Worm (Caenorhabditis elegans) whole organism, L1 larva: ENCODE measurements around the gene nhr-118.
A peak's percentile ranks its signal among the peaks of the same experiment; 100 is the strongest.

Source experiments
- F16B12.6 ChIP-seq: fragments of 150-350 bp; optimal IDR thresholded peaks from 2 replicates; lab custom pipeline; 2014; ENCODE audit warnings: missing biosample characterization, missing genetic modification characterization
- Y116A8C.19 ChIP-seq: sonication (generic microtip); optimal IDR thresholded peaks from 2 replicates; lab custom pipeline; 2016; ENCODE audit warnings: missing compliant biosample characterization, missing genetic modification characterization, borderline replicate concordance
- ama-1 ChIP-seq: fragments of 150-350 bp; optimal IDR thresholded peaks from 2 replicates; lab custom pipeline; 2014
- blmp-1 ChIP-seq: fragments of 150-350 bp; optimal IDR thresholded peaks from 2 replicates; lab custom pipeline; 2014; ENCODE audit warnings: missing biosample characterization, missing genetic modification characterization
- ceh-8 ChIP-seq: fragments of 200-800 bp; sonication (Bioruptor generic); optimal IDR thresholded peaks from 2 replicates; lab custom pipeline; 2018; ENCODE audit warnings: mild to moderate bottlenecking, missing genetic modification characterization, moderate library complexity, missing compliant biosample characterization
- ceh-90 ChIP-seq: sonication (generic microtip); optimal IDR thresholded peaks from 2 replicates; lab custom pipeline; 2016; ENCODE audit warnings: missing genetic modification characterization, missing compliant biosample characterization
- dpl-1 ChIP-seq, 3 experiments: fragments of 150-350 bp in 2 of 3; sonication (generic microtip) in 1 of 3; optimal IDR thresholded peaks; 2 replicates each; lab custom pipeline; 2014 to 2017; ENCODE audit warnings: missing biosample characterization in 3 of 3, missing genetic modification characterization in 3 of 3, missing genetic modification reagents in 3 of 3
- efl-3 ChIP-seq: fragments of 200-800 bp; sonication (Bioruptor generic); optimal IDR thresholded peaks from 2 replicates; lab custom pipeline; 2018; ENCODE audit warnings: mild to moderate bottlenecking, missing genetic modification characterization, missing compliant biosample characterization
- egl-13 ChIP-seq: sonication (generic microtip); optimal IDR thresholded peaks from 2 replicates; lab custom pipeline; 2016; ENCODE audit warnings: missing genotype, missing genetic modification reagents, missing genetic modification characterization, missing compliant biosample characterization
- elt-3 ChIP-seq, 6 experiments: fragments of 150-350 bp in 1 of 6; sonication (generic microtip); optimal IDR thresholded peaks; 2 replicates each; lab custom pipeline; 2017 to 2018; ENCODE audit warnings: missing biosample characterization in 6 of 6, missing genetic modification characterization in 6 of 6, inconsistent platforms in 1 of 6
- ets-5 ChIP-seq: fragments of 200-800 bp; sonication (Bioruptor generic); IDR thresholded peaks from 2 replicates; pipeline ENCODE4 v1.3.6; 2022; ENCODE audit warnings: missing genetic modification characterization, missing compliant biosample characterization
- fkh-10 ChIP-seq: sonication (generic microtip); optimal IDR thresholded peaks from 2 replicates; lab custom pipeline; 2017; ENCODE audit warnings: missing biosample characterization, missing genetic modification reagents, missing genetic modification characterization
- fkh-4 ChIP-seq: sonication (generic microtip); optimal IDR thresholded peaks from 2 replicates; lab custom pipeline; 2016; ENCODE audit warnings: missing compliant biosample characterization, missing genetic modification characterization, borderline replicate concordance
- fkh-8 ChIP-seq: sonication (generic microtip); optimal IDR thresholded peaks from 2 replicates; lab custom pipeline; 2016; ENCODE audit warnings: mild to moderate bottlenecking, missing genetic modification characterization, missing compliant biosample characterization
- fos-1 ChIP-seq: fragments of 150-350 bp; optimal IDR thresholded peaks from 2 replicates; lab custom pipeline; 2014; ENCODE audit warnings: missing biosample characterization, missing genetic modification characterization
- hlh-17 ChIP-seq: fragments of 200-800 bp; sonication (Bioruptor generic); optimal IDR thresholded peaks from 2 replicates; lab custom pipeline; 2018; ENCODE audit warnings: missing genetic modification characterization, mild to moderate bottlenecking, missing compliant biosample characterization, moderate library complexity, borderline replicate concordance
- jun-1 ChIP-seq: fragments of 150-350 bp; optimal IDR thresholded peaks from 2 replicates; lab custom pipeline; 2014; ENCODE audit warnings: missing biosample characterization, missing genetic modification reagents, missing genetic modification characterization
- lin-14 ChIP-seq: fragments of 200-800 bp; sonication (Bioruptor generic); optimal IDR thresholded peaks from 2 replicates; lab custom pipeline; 2018; ENCODE audit warnings: mild to moderate bottlenecking, missing genetic modification characterization, moderate library complexity, missing compliant biosample characterization
- lin-15B ChIP-seq: fragments of 150-350 bp; sonication (generic microtip); optimal IDR thresholded peaks from 3 replicates; lab custom pipeline; 2014; ENCODE audit warnings: missing biosample characterization, missing genetic modification characterization
- lin-39 ChIP-seq: fragments of 150-350 bp; optimal IDR thresholded peaks from 2 replicates; lab custom pipeline; 2014; ENCODE audit warnings: missing biosample characterization, missing genetic modification reagents, missing genetic modification characterization
- lsy-2 ChIP-seq, 2 experiments: fragments of 150-350 bp; optimal IDR thresholded peaks; 2 replicates each; lab custom pipeline; 2014; ENCODE audit warnings: missing biosample characterization in 2 of 2, missing genetic modification characterization in 2 of 2
- mab-9 ChIP-seq: fragments of 200-800 bp; sonication (Bioruptor generic); IDR thresholded peaks from 2 replicates; pipeline ENCODE4 v1.3.6; 2022; ENCODE audit warnings: missing genetic modification reagents, missing genetic modification characterization, missing compliant biosample characterization
- mdl-1 ChIP-seq, 2 experiments: fragments of 150-350 bp; optimal IDR thresholded peaks; 2 replicates each; lab custom pipeline; 2014 to 2017; ENCODE audit warnings: missing biosample characterization in 2 of 2, missing genetic modification characterization in 2 of 2, inconsistent platforms in 1 of 2
- mef-2 ChIP-seq: fragments of 150-350 bp; optimal IDR thresholded peaks from 2 replicates; lab custom pipeline; 2014; ENCODE audit warnings: missing biosample characterization, missing genetic modification characterization
- nhr-11 ChIP-seq: fragments of 150-350 bp; optimal IDR thresholded peaks from 2 replicates; lab custom pipeline; 2014; ENCODE audit warnings: missing biosample characterization, missing genetic modification characterization
- nhr-20 ChIP-seq: sonication (generic microtip); optimal IDR thresholded peaks from 2 replicates; lab custom pipeline; 2016; ENCODE audit warnings: mild to moderate bottlenecking, missing genetic modification characterization, missing compliant biosample characterization
- nhr-237 ChIP-seq: fragments of 150-350 bp; optimal IDR thresholded peaks from 2 replicates; lab custom pipeline; 2014; ENCODE audit warnings: missing biosample characterization, missing genetic modification characterization
- nhr-28 ChIP-seq: fragments of 150-350 bp; optimal IDR thresholded peaks from 2 replicates; lab custom pipeline; 2014; ENCODE audit warnings: missing biosample characterization, missing genetic modification characterization
- nhr-47 ChIP-seq: sonication (generic microtip); optimal IDR thresholded peaks from 2 replicates; lab custom pipeline; 2016; ENCODE audit warnings: mild to moderate bottlenecking, missing genetic modification characterization, moderate library complexity, missing compliant biosample characterization
- nhr-71 ChIP-seq: sonication (generic microtip); optimal IDR thresholded peaks from 2 replicates; lab custom pipeline; 2016; ENCODE audit warnings: mild to moderate bottlenecking, missing genetic modification characterization, moderate library complexity, missing compliant biosample characterization
- nhr-85 ChIP-seq: sonication (generic microtip); peaks from one replicate; lab custom pipeline; 2016; ENCODE audit warnings: missing genetic modification characterization, inconsistent platforms, missing compliant biosample characterization
- nhr-90 ChIP-seq: sonication (generic microtip); optimal IDR thresholded peaks from 2 replicates; lab custom pipeline; 2016; ENCODE audit warnings: mild to moderate bottlenecking, missing genetic modification characterization, missing compliant biosample characterization; ENCODE audit not compliant: poor library complexity
- rnt-1 ChIP-seq: sonication (generic microtip); optimal IDR thresholded peaks from 2 replicates; lab custom pipeline; 2016; ENCODE audit warnings: mild to moderate bottlenecking, missing genetic modification characterization, moderate library complexity, missing compliant biosample characterization
- skn-1 ChIP-seq: fragments of 150-350 bp; optimal IDR thresholded peaks from 2 replicates; lab custom pipeline; 2014; ENCODE audit warnings: missing biosample characterization, missing genetic modification characterization
- snu-23 ChIP-seq: sonication (generic microtip); optimal IDR thresholded peaks from 2 replicates; lab custom pipeline; 2016; ENCODE audit warnings: missing genetic modification characterization, missing compliant biosample characterization
- sptf-1 ChIP-seq: fragments of 150-350 bp; optimal IDR thresholded peaks from 2 replicates; lab custom pipeline; 2014; ENCODE audit warnings: missing biosample characterization, missing genetic modification characterization
- tbx-2 ChIP-seq: sonication (generic microtip); optimal IDR thresholded peaks from 2 replicates; lab custom pipeline; 2016; ENCODE audit warnings: missing genetic modification characterization, missing compliant biosample characterization
- unc-130 ChIP-seq: fragments of 150-350 bp; optimal IDR thresholded peaks from 2 replicates; lab custom pipeline; 2017; ENCODE audit warnings: missing biosample characterization, missing genetic modification characterization, inconsistent platforms
- unc-62 ChIP-seq: fragments of 150-350 bp; optimal IDR thresholded peaks from 2 replicates; lab custom pipeline; 2014; ENCODE audit warnings: missing biosample characterization, missing genetic modification reagents, missing genetic modification characterization
- zag-1 ChIP-seq: fragments of 150-350 bp; optimal IDR thresholded peaks from 2 replicates; lab custom pipeline; 2014; ENCODE audit warnings: missing biosample characterization, missing genetic modification characterization
- zip-4 ChIP-seq: fragments of 200-800 bp; sonication (Bioruptor generic); optimal IDR thresholded peaks from 2 replicates; lab custom pipeline; 2018; ENCODE audit warnings: mild to moderate bottlenecking, missing genetic modification characterization, moderate library complexity, missing compliant biosample characterization
- ztf-4 ChIP-seq: fragments of 150-350 bp; optimal IDR thresholded peaks from 2 replicates; lab custom pipeline; 2014; ENCODE audit warnings: missing biosample characterization, missing genetic modification characterization

nhr-118 gene

DNA sequence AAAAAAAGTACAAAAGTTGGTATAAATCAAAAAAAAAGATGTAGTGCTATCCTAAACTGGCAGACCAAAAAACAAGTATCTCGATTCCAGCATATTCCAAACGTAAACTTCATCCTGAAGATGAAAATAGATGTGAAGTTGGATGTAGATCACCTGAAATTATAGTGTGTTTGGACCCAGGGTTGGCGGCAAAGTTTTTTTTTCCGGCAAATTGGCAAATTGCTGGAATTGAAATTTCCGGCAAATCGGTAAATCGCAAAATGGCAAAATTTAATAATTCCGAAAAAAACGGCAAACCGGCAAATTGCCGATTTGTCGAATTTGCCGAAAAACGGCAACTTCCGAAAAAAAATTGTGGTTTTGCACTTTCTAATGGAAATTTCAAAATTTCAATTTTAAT, 23.1 kb upstream of the nhr-118 start, which contains the start of gene F13A2.2:
Gene F13A2.2 (minus strand): TSS at position 101 of the 400 bp plus-strand sequence.
- TF ChIP-seq efl-3 (GFP tag; lab: Kevin White, UChicago) (no peak), hlh-17 (GFP tag; lab: Kevin White, UChicago) (no peak), ztf-4 (tag; lab: Kevin White, UChicago) (no peak)

- TF ChIP-seq blmp-1 (tag; lab: Kevin White, UChicago) (no peak), zag-1 (tag; lab: Kevin White, UChicago) (no peak), lin-39 (tag; lab: Kevin White, UChicago) (no peak), skn-1 (tag; lab: Kevin White, UChicago) (no peak), Y116A8C.19 (tag; lab: Kevin White, UChicago) (no peak), ama-1 (lab: Kevin White, UChicago) (no peak), tbx-2 (tag; lab: Kevin White, UChicago) (no peak), sptf-1 (tag; lab: Kevin White, UChicago) (no peak)
- TF ChIP-seq, all 84 proteins: peak for 0
Measured at ce11 chrV:4386173-4386572, 21.4 kb upstream of the nhr-118 start, which contains the start of gene F13A2.10. Gene F13A2.10 (minus strand): TSS chrV:4386273.

DNA sequence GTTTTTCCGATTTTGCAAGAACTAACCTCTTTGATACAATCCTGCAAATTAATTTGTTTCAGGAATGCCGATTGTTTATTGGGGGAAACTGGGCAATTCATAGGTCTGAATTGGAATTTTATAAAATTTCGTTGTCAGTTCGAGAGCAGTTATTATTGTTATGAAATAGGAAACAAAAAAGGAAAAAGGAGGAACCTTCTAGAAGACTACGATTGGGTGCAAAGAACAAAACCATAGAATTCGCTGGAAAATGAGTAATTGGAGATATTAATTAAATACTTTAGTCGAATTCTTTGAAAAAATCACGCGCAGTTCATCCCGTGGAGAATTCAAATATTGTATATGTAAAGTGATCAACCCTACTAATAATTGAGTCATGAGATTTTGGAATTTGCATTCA, 20.2 kb upstream of the nhr-118 start, which contains the start of gene F13A2.9:
Gene F13A2.9 (minus strand): TSS at position 101 of the 400 bp plus-strand sequence.
- TF ChIP-seq ceh-90 (tag; lab: Kevin White, UChicago) (peak; percentile 27), unc-62 (GFP tag; lab: Kevin White, UChicago) (no peak), fkh-8 (peak; percentile 8), nhr-237 (tag; lab: Kevin White, UChicago) (no peak), ceh-8 (peak; percentile 74), sptf-1 (tag; lab: Kevin White, UChicago) (no peak)

- TF ChIP-seq nhr-85 (tag; lab: Kevin White, UChicago) (no peak), nhr-28 (tag; lab: Kevin White, UChicago) (no peak), ztf-4 (tag; lab: Kevin White, UChicago) (no peak), hlh-17 (GFP tag; lab: Kevin White, UChicago) (no peak), efl-3 (GFP tag; lab: Kevin White, UChicago) (no peak), egl-13 (tag; lab: Kevin White, UChicago) (no peak), ets-5 (GFP tag; lab: Robert Waterston, UW) (no peak), fkh-10 (GFP tag; lab: Kevin White, UChicago) (no peak), lin-15B (tag; lab: Kevin White, UChicago) (no peak), mab-9 (GFP tag; lab: Robert Waterston, UW) (no peak), skn-1 (tag; lab: Kevin White, UChicago) (no peak), zip-4 (GFP tag; lab: Kevin White, UChicago) (no peak), nhr-90 (tag; lab: Kevin White, UChicago) (no peak), F16B12.6 (no peak), jun-1 (no peak), elt-3 (tag; optimal IDR thresholded peaks at IDR 0.05; lab: Kevin White, UChicago) (no peak), mef-2 (tag; lab: Kevin White, UChicago) (no peak), fos-1 (no peak), nhr-71 (tag; lab: Kevin White, UChicago) (no peak), rnt-1 (tag; lab: Kevin White, UChicago) (no peak)
Measured at ce11 chrV:4387916-4388315, 19.7 kb upstream of the nhr-118 start.

DNA sequence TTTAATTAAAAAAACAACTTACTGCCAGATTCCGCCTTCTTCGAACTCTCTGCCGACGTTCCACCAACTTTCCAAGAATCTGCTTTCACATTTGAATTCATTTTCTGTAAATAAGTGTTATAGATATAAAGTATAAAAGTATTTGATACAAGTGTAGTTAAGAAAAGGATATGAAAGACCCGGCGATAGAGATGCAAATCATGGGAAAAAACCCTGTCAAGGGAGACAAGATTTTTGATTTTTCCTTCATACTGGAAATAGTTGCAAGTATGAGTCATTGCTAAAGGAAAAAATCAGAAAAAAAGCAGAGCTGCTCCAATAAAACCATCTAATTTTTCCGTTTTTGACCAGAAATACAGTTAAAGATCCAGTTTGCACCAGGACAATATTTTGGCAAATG, 11.4 kb upstream of the nhr-118 start, which contains the start of gene F13A2.3:
Gene F13A2.3 (minus strand): TSS at position 101 of the 400 bp plus-strand sequence.
- TF ChIP-seq nhr-28 (tag; lab: Kevin White, UChicago): no peak
- TF ChIP-seq fkh-10 (GFP tag; lab: Kevin White, UChicago): no peak
- TF ChIP-seq unc-130 (tag; lab: Kevin White, UChicago): no peak
- TF ChIP-seq mdl-1 (tag; optimal IDR thresholded peaks at IDR 0.05; lab: Kevin White, UChicago): no peak
- no peak for TF ChIP-seq lsy-2 (tag; optimal IDR thresholded peaks at IDR 0.05; lab: Kevin White, UChicago)
- no peak for TF ChIP-seq dpl-1 (GFP tag; optimal IDR thresholded peaks at IDR 0.05; lab: Kevin White, UChicago)
- no peak for TF ChIP-seq unc-62 (GFP tag; lab: Kevin White, UChicago)
- TF ChIP-seq mef-2 (tag; lab: Kevin White, UChicago): no peak
- no peak for TF ChIP-seq efl-3 (GFP tag; lab: Kevin White, UChicago)
- no peak for TF ChIP-seq nhr-47 (tag; lab: Kevin White, UChicago)
- TF ChIP-seq lin-14 (GFP tag; lab: Kevin White, UChicago): no peak
- no peak for TF ChIP-seq nhr-71 (tag; lab: Kevin White, UChicago)
- TF ChIP-seq snu-23: no peak
- TF ChIP-seq fkh-4 (tag; lab: Kevin White, UChicago): no peak
- no peak for TF ChIP-seq nhr-11
- TF ChIP-seq nhr-20 (tag; lab: Kevin White, UChicago): no peak
